Worm (Caenorhabditis elegans): Measurements from ENCODE around the gene col-118.

col-118 gene

ce11 chrIV:8850807-8851206, 2.8 kb downstream of the col-118 start:
- TF ChIP-seq jun-1 (tag; optimal IDR thresholded peaks at IDR 0.05) (no peak), eor-1 (tag; optimal IDR thresholded peaks at IDR 0.05) (no peak), daf-12 (tag; optimal IDR thresholded peaks at IDR 0.05) (no peak), elt-2 (tag; optimal IDR thresholded peaks at IDR 0.05) (no peak), aly-2 (tag; optimal IDR thresholded peaks at IDR 0.05) (no peak), pqm-1 (tag; optimal IDR thresholded peaks at IDR 0.05) (no peak)

DNA sequence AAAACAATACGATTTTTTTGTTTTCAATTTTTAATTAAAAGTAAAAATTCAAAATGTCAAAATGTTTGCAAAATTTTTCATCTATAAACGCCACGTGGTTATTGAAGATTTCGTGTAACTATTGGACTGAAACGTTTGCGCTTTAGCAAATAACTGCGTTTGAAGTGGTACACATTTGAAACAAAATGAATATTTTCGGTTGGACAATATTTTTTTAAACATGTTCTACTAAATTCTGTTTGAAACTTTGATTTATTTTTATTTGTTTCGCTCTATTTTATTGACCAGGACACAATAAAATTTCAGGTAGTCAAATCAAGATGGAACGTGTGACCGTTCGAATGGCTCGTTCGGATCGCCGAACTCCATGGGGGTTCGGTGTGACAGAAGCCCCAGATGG, 4.2 kb downstream of the col-118 start, which contains the start of gene alp-1:
alp-1 (plus strand) TSS at position 301 of the 400 bp plus-strand sequence.
- TF ChIP-seq aly-2 (tag; optimal IDR thresholded peaks at IDR 0.05) = no peak
- no peak for TF ChIP-seq mml-1 (tag; optimal IDR thresholded peaks at IDR 0.05)
- TF ChIP-seq jun-1 (tag; optimal IDR thresholded peaks at IDR 0.05) = no peak
- no peak for TF ChIP-seq ceh-16 (tag; optimal IDR thresholded peaks at IDR 0.05)
- no peak for TF ChIP-seq elt-1 (tag; optimal IDR thresholded peaks at IDR 0.05)
- no peak for TF ChIP-seq nhr-77 (tag; optimal IDR thresholded peaks at IDR 0.05)
- TF ChIP-seq elt-2 (tag; optimal IDR thresholded peaks at IDR 0.05) = no peak
- no peak for TF ChIP-seq sea-2 (GFP tag; optimal IDR thresholded peaks at IDR 0.05)
- TF ChIP-seq nhr-67 (tag; optimal IDR thresholded peaks at IDR 0.05) = no peak
- no peak for TF ChIP-seq unc-39 (tag; optimal IDR thresholded peaks at IDR 0.05)
- TF ChIP-seq fkh-2 (tag; optimal IDR thresholded peaks at IDR 0.05) = no peak
- no peak for TF ChIP-seq egl-5 (tag; optimal IDR thresholded peaks at IDR 0.05)
- TF ChIP-seq ceh-9 (tag; optimal IDR thresholded peaks at IDR 0.05) = no peak
- no peak for TF ChIP-seq nhr-12 (tag; optimal IDR thresholded peaks at IDR 0.05)
- no peak for TF ChIP-seq elt-3 (tag; optimal IDR thresholded peaks at IDR 0.05)
- no peak for TF ChIP-seq R02D3.7 (tag; optimal IDR thresholded peaks at IDR 0.05)
- TF ChIP-seq skn-1 (tag; optimal IDR thresholded peaks at IDR 0.05) = no peak

ce11 chrIV:8853301-8853700, 5.3 kb downstream of the col-118 start:
- TF ChIP-seq elt-3 (tag; optimal IDR thresholded peaks at IDR 0.05) (no peak), nhr-12 (tag; optimal IDR thresholded peaks at IDR 0.05) (no peak), pha-4 (tag; optimal IDR thresholded peaks at IDR 0.05) (no peak), nhr-25 (tag; optimal IDR thresholded peaks at IDR 0.05) (no peak), lin-39 (tag; optimal IDR thresholded peaks at IDR 0.05) (no peak), nhr-76 (tag; optimal IDR thresholded peaks at IDR 0.05) (no peak)

- no peak for TF ChIP-seq mdl-1 (tag; optimal IDR thresholded peaks at IDR 0.05)
- no peak for TF ChIP-seq mml-1 (tag; optimal IDR thresholded peaks at IDR 0.05)
- TF ChIP-seq snpc-4 (tag; optimal IDR thresholded peaks at IDR 0.05) = no peak
- no peak for TF ChIP-seq nhr-28 (tag; optimal IDR thresholded peaks at IDR 0.05)
- TF ChIP-seq ceh-28 (tag; optimal IDR thresholded peaks at IDR 0.05) = no peak
- no peak for TF ChIP-seq fos-1 (tag; optimal IDR thresholded peaks at IDR 0.05)
- no peak for TF ChIP-seq nhr-67 (tag; optimal IDR thresholded peaks at IDR 0.05)
- no peak for TF ChIP-seq nhr-43 (tag; optimal IDR thresholded peaks at IDR 0.05; ENCODE audit: poor library complexity, severe bottlenecking)
- no peak for TF ChIP-seq unc-39 (tag; optimal IDR thresholded peaks at IDR 0.05)
- TF ChIP-seq nfya-1 (tag; optimal IDR thresholded peaks at IDR 0.05; ENCODE audit: insufficient read depth) = no peak
- no peak for TF ChIP-seq elt-2 (tag; optimal IDR thresholded peaks at IDR 0.05)
Measured at ce11 chrIV:8855963-8856362, 7.9 kb downstream of the col-118 start, which contains the start of gene T11B7.5. Gene T11B7.5 (minus strand): TSS chrIV:8856063.

DNA sequence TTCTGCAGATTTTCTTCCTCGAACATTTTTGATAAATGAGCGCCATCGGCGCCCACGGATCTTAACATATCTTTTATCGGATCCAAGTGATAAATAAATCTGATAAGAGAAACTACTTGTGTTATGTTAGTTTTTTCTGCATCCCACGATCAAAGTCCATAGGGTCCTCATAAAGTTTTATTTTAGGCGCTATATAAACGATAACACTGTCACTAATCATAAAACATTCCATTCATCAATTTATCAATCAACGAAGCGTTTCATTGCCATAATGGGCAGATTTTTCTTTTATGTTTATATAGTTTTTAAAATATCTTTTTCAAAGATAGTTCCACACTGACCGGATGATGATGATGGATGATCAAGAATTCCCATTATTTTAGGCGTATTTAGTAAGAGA, 16.7 kb downstream of the col-118 start:
- TF ChIP-seq nhr-77 (tag; optimal IDR thresholded peaks at IDR 0.05) (no peak), lin-39 (tag; optimal IDR thresholded peaks at IDR 0.05) (no peak), elt-1 (tag; optimal IDR thresholded peaks at IDR 0.05) (no peak), fkh-2 (tag; optimal IDR thresholded peaks at IDR 0.05) (no peak), nhr-23 (tag; optimal IDR thresholded peaks at IDR 0.05) (peak; percentile 13)

- TF ChIP-seq pha-4 (tag; optimal IDR thresholded peaks at IDR 0.05) (peak; percentile 44), nhr-43 (tag; optimal IDR thresholded peaks at IDR 0.05; ENCODE audit: poor library complexity, severe bottlenecking) (no peak), elt-2 (tag; optimal IDR thresholded peaks at IDR 0.05) (peak; percentile 67), tbx-2 (tag; optimal IDR thresholded peaks at IDR 0.05) (no peak), ceh-9 (tag; optimal IDR thresholded peaks at IDR 0.05) (no peak), nhr-76 (tag; optimal IDR thresholded peaks at IDR 0.05) (no peak), elt-3 (tag; optimal IDR thresholded peaks at IDR 0.05) (no peak)
Measured at ce11 chrIV:8865343-8865742, 17.3 kb downstream of the col-118 start, which contains the start of gene C09G9.1. Gene C09G9.1 (minus strand): TSS chrIV:8865485.

All from whole organism, L3 larva.